Fruit fly (Drosophila melanogaster): ENCODE measurements around the gene CG14285.

DNA sequence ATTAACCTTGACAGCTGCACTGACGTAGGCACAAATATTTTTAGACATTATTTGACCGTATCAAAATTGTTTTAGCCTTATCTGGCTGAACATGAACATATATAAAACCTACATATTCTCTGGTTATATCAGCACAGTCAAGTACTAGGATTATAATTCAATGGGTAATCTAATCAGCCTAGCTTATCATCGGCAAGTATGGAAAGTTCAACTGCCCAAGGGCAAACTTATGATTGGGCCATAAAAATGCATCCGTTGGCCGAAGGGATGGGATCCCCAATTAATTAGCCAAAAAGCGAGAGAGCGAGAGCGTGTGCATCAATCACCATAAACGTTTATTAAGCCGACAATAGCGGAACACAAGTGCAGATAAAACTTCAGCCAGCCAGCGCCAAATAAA, 40.6 kb downstream of the CG14285 start:
- no peak for TF ChIP-seq h (GFP tag; optimal IDR thresholded peaks at IDR 0.05)
- no peak for TF ChIP-seq woc (GFP tag; optimal IDR thresholded peaks at IDR 0.05)
- no peak for TF ChIP-seq psq (GFP tag; optimal IDR thresholded peaks at IDR 0.05)
- no peak for TF ChIP-seq pan (optimal IDR thresholded peaks at IDR 0.05)
- no peak for TF ChIP-seq jim (GFP tag; optimal IDR thresholded peaks at IDR 0.05)
- no peak for TF ChIP-seq Abd-B (GFP tag; optimal IDR thresholded peaks at IDR 0.05)
- no peak for TF ChIP-seq dl (GFP tag; optimal IDR thresholded peaks at IDR 0.05; ENCODE audit: insufficient read depth in 1 of 2, partially characterized antibody in 2 of 2)
- TF ChIP-seq Vsx2 (GFP tag; optimal IDR thresholded peaks at IDR 0.05; ENCODE audit: partially characterized antibody) = no peak
- no peak for TF ChIP-seq usp (GFP tag; optimal IDR thresholded peaks at IDR 0.05)
- no peak for TF ChIP-seq Mio (GFP tag; optimal IDR thresholded peaks at IDR 0.05)
- no peak for TF ChIP-seq tai (GFP tag; optimal IDR thresholded peaks at IDR 0.05)
- TF ChIP-seq Dfd (GFP tag; optimal IDR thresholded peaks at IDR 0.05) = no peak

Measured in whole organism, wandering third instar larva.